Fruit fly (Drosophila melanogaster) whole organism, adult: Measurements from ENCODE around the gene CG10508.

ENCODE experiments used
- CG12768 ChIP-seq: fragments of 200-800 bp; sonication (Bioruptor generic); optimal IDR thresholded peaks from 2 replicates; lab custom pipeline; 2017; ENCODE audit warnings: missing biosample characterization, missing genetic modification characterization, mild to moderate bottlenecking, moderate library complexity, missing genetic modification reagents
- Crg-1 ChIP-seq: fragments of 200-800 bp; sonication (Bioruptor generic); optimal IDR thresholded peaks from 2 replicates; lab custom pipeline; 2016; ENCODE audit warnings: missing biosample characterization, missing genetic modification characterization
- cnc ChIP-seq, 2 experiments: fragments of >200 bp; optimal IDR thresholded peaks; 2 replicates each; lab custom pipeline; 2017
- kay ChIP-seq: fragments of 200-800 bp; sonication (Bioruptor generic); peaks from one replicate; lab custom pipeline; 2016; ENCODE audit warnings: missing biosample characterization, missing genetic modification characterization, borderline replicate concordance
- pad ChIP-seq: fragments of 200-800 bp; sonication (Bioruptor generic); optimal IDR thresholded peaks from 3 replicates; lab custom pipeline; 2017; ENCODE audit warnings: missing biosample characterization, missing genetic modification characterization, mild to moderate bottlenecking, moderate library complexity, missing genetic modification reagents

DNA sequence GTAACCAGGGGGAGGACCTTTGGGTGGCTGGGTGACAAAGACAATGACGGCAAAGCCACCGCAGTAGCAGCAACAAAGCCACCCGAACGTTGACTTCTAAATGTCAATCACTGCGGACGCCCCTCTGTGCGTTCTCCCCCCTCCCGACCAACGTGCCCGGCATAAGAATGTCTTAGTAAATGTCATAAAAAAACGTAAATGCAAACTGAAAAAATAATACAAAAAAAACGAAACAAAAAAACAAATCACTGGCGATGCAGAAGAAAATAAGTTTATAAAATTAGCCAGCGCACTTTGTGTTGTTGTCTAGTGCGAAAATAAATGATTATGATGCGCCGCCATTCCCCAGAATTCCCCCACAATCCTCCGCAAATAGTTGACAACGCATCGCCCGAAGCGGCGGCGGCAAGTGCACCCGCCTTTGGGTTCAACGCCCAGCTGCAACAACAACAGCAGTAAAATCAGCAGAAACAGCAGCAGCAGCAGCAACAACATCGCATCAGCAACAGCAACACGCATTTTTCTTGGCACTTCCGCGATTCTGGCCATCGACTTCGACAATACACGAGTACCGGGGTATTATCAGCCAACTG lies 27.0 kb downstream of the CG10508 start:
- TF ChIP-seq kay = no peak
- no peak for TF ChIP-seq Crg-1
- no peak for TF ChIP-seq pad (GFP tag; lab: Kevin White, UChicago)
- TF ChIP-seq CG12768 = no peak
- no peak for TF ChIP-seq cnc (optimal IDR thresholded peaks at IDR 0.05; lab: Kevin White, UChicago)
